Fruit fly (Drosophila melanogaster): ENCODE results near the gene Rhp.

dm6 chrX:15840003-15840402 lies 51.3 kb downstream of the Rhp start:
- TF ChIP-seq fd96Ca (GFP tag; IDR thresholded peaks at IDR 0.05) (no peak), CG13204 (GFP tag; optimal IDR thresholded peaks at IDR 0.05) (no peak), Pif1B (GFP tag; optimal IDR thresholded peaks at IDR 0.05) (no peak), D1 (tag; optimal IDR thresholded peaks at IDR 0.05) (no peak), CG34367 (tag; optimal IDR thresholded peaks at IDR 0.05) (no peak), CG15710 (tag; optimal IDR thresholded peaks at IDR 0.05) (no peak), EcR (GFP tag; optimal IDR thresholded peaks at IDR 0.05) (no peak), CG17806 (tag; optimal IDR thresholded peaks at IDR 0.05) (no peak), CG8301 (tag; optimal IDR thresholded peaks at IDR 0.05) (no peak), CG9948 (tag; optimal IDR thresholded peaks at IDR 0.05) (no peak), Ets98B (GFP tag; IDR thresholded peaks at IDR 0.05) (no peak), CG10348 (GFP tag; IDR thresholded peaks at IDR 0.05) (no peak)
